Fruit fly (Drosophila melanogaster): ENCODE data around the gene yata.

DNA sequence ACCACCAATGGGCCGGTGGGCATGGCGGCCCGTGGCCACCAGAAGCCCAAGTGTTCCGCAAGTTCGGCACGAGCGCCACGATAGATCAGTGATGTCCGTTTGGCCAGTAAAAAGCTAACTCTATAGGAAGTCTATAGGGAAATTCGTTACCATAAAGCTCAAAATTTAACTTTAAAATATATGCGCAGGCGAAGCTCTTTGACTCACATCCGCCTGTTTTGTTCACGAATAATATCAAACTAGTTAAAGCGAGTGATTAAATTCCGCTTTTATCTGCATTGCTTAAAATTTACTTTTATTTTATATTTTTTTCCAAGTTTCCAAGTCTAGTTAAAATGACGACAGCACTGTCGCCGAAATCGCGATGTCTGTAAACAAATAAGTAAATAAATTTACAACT lies 8.7 kb downstream of the yata start:
- TF ChIP-seq CG8478 (optimal IDR thresholded peaks at IDR 0.05) (peak; percentile 48), CTCF (optimal IDR thresholded peaks at IDR 0.05) (no peak)

Data from S2 (cell line).